Fruit fly (Drosophila melanogaster) Kc167 (cell line): ENCODE results near the gene orb.

ENCODE experiments used
- Sin3A ChIP-seq: fragments of >200 bp; optimal IDR thresholded peaks from 2 replicates; lab custom pipeline; 2018; ENCODE audit warnings: missing external identifiers
- h ChIP-seq: fragments of >200 bp; optimal IDR thresholded peaks from 3 replicates; lab custom pipeline; 2018; ENCODE audit warnings: missing external identifiers
- insv ChIP-seq: fragments of >200 bp; optimal IDR thresholded peaks from 3 replicates; lab custom pipeline; 2018; ENCODE audit warnings: missing external identifiers
- psq ChIP-seq: fragments of >200 bp; optimal IDR thresholded peaks from 2 replicates; lab custom pipeline; 2017; ENCODE audit warnings: missing external identifiers
- ttk ChIP-seq: sonication (Bioruptor generic); optimal IDR thresholded peaks from 2 replicates; lab custom pipeline; 2017; ENCODE audit warnings: missing external identifiers

DNA sequence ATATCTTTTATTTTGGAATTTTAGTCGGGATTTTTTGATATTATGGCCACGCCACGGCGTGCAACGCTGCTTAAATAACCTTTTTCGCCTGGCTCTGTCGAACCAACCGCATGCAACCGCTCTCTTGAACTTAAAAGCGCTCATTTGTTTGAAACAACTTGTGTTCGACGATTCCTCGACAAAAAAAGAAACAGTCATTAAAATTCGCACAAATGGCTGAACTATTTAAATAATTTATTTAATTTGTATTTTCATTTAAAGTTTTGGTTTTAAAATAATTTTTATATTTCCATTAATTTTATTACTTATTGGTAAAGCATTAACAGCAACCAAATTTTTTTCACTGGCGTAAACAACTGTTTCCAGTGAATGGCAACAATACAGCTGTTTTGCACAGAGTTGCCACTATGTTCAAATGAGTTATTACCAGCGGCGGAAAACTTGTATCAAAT lies at the start of gene orb, which contains the start of gene Cdc16:
- TF ChIP-seq h (no peak), Sin3A (lab: Kevin White, UChicago) (no peak), ttk (lab: Kevin White, UChicago) (no peak), psq (lab: Kevin White, UChicago) (no peak), insv (lab: Kevin White, UChicago) (no peak)
